Worm (Caenorhabditis elegans) whole organism, L1 larva: ENCODE measurements around the gene T16G12.3.

Experiments used
- pqm-1 ChIP-seq: sonication (generic microtip); optimal IDR thresholded peaks from 3 replicates; lab custom pipeline; 2017; ENCODE audit warnings: missing biosample characterization, missing genetic modification characterization
- zag-1 ChIP-seq: fragments of 150-350 bp; optimal IDR thresholded peaks from 2 replicates; lab custom pipeline; 2014; ENCODE audit warnings: missing biosample characterization, missing genetic modification characterization

DNA sequence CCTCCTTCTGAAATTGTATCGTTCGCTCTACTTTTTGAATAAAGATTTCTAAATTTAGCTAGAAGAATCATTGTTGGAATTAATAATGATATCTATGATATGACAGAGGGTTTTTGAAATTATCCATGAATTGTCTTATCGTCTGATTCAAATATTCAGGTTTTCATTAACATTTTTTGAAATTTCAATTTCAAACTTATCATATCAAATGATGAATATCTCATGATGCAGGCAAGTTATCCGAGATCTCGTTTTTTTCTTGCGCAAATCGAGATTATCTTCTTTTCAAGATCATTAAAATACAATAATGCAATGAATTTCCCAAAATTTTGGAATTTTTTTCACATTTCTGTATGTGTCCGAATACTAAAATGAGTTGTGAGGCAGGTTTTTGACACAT, 47.6 kb downstream of the T16G12.3 start, which contains the start of gene spop-1:
- no peak for TF ChIP-seq pqm-1 (tag; lab: Kevin White, UChicago)
- TF ChIP-seq zag-1 (tag; lab: Kevin White, UChicago) = no peak
